Worm (Caenorhabditis elegans): ENCODE measurements around the gene cpsf-2.

The cpsf-2 gene

DNA sequence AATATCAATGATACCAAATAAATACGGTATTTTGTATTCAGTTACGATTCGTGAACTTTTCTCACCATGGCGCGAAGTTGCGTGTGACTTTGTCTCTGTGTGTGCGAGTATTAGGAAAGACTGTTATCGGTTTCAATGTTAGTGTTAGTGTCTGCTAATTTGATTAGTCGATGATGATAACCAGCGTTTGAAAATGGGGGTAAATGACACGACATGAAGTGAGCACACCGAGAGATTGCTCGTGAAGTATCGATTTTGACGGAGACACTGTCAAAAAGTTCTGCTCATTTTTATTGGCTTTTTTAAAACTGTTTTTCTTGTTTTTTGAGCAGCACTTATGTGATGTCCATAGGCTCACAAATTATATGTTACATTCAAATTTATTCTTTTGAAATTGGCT is 19.4 kb downstream of the cpsf-2 start:
- TF ChIP-seq ztf-11 (tag; optimal IDR thresholded peaks at IDR 0.05) (no peak), snu-23 (GFP tag; optimal IDR thresholded peaks at IDR 0.05) (peak; percentile 9), nhr-76 (tag; optimal IDR thresholded peaks at IDR 0.05) (no peak), unc-98 (GFP tag; IDR thresholded peaks at IDR 0.05) (no peak), pax-3 (tag; optimal IDR thresholded peaks at IDR 0.05) (peak; percentile 2), nhr-71 (tag; optimal IDR thresholded peaks at IDR 0.05) (peak; percentile 1), fkh-8 (tag; optimal IDR thresholded peaks at IDR 0.05) (no peak), nhr-47 (tag; optimal IDR thresholded peaks at IDR 0.05) (peak; percentile 4), mef-2 (tag; optimal IDR thresholded peaks at IDR 0.05) (no peak), lin-35 (GFP tag; optimal IDR thresholded peaks at IDR 0.05) (peak in 1 of 2 experiments; percentile 31), nhr-85 (tag) (peak; percentile 45), pqm-1 (tag; optimal IDR thresholded peaks at IDR 0.05) (no peak), aly-2 (tag; optimal IDR thresholded peaks at IDR 0.05) (peak; percentile 59), nhr-77 (tag; optimal IDR thresholded peaks at IDR 0.05) (no peak), ama-1 (optimal IDR thresholded peaks at IDR 0.05) (peak; percentile 81), lin-39 (tag; optimal IDR thresholded peaks at IDR 0.05) (no peak), unc-130 (tag; optimal IDR thresholded peaks at IDR 0.05) (no peak), snpc-4 (tag; optimal IDR thresholded peaks at IDR 0.05) (no peak), efl-1 (optimal IDR thresholded peaks at IDR 0.05) (no peak), efl-1 (GFP tag; optimal IDR thresholded peaks at IDR 0.05 in 1 of 2) (peak in 1 of 2 experiments; percentile 91), nhr-90 (tag; optimal IDR thresholded peaks at IDR 0.05; ENCODE audit: poor library complexity) (peak; percentile 13), sup-37 (GFP tag; optimal IDR thresholded peaks at IDR 0.05) (no peak), elt-2 (tag; optimal IDR thresholded peaks at IDR 0.05) (peak; percentile 66), rnt-1 (tag; optimal IDR thresholded peaks at IDR 0.05) (no peak)

DNA sequence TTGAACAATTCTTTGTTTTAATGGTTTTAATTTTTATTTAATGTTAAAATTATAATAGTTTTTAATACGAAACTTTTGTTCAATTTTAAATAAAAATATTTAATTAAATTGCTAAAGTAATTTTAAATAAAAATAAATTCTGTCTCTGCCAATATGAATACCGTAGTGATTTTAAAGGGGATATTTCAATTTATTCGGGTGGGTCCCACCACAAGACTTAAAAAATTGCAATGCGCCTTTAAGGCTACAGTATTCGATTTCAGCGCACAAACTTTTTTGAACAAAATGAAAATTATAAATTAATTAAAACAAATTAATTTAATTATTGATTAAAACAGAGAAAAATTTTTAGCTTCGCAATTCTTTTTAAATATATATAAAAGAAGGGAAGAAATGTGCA is 20.1 kb downstream of the cpsf-2 start:
- no peak for TF ChIP-seq ztf-4 (tag; optimal IDR thresholded peaks at IDR 0.05)
- no peak for TF ChIP-seq skn-1 (tag; optimal IDR thresholded peaks at IDR 0.05)
- no peak for TF ChIP-seq nhr-77 (tag; optimal IDR thresholded peaks at IDR 0.05)

DNA sequence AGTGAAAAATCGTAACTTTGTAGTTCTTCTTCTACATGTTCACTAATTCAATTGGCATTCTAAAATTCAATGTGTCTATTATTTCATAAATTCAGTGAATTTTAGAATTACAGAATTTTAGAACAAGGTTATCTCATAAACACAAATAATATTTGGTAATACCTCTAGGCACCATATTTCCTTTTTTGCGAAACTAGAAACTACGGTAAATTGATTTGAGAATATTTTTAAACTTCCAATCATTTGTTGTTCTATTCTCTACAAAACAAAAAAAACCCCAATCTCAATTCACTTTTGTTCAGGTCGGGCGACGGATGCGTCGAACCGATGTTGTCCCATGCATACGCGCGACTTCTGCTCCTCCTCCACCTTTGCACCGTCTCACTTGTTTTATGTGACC is 21.0 kb downstream of the cpsf-2 start, which contains the start of gene F09G2.1:
Gene F09G2.1 (plus strand): TSS at position 301 of the 400 bp plus-strand sequence.
- no peak for TF ChIP-seq zag-1 (tag; optimal IDR thresholded peaks at IDR 0.05)
- TF ChIP-seq mdl-1 (tag; optimal IDR thresholded peaks at IDR 0.05) = no peak
- TF ChIP-seq lin-15B (tag; optimal IDR thresholded peaks at IDR 0.05) = no peak
- no peak for TF ChIP-seq fkh-10 (GFP tag; optimal IDR thresholded peaks at IDR 0.05)
- TF ChIP-seq jun-1 (tag; optimal IDR thresholded peaks at IDR 0.05) = no peak

DNA sequence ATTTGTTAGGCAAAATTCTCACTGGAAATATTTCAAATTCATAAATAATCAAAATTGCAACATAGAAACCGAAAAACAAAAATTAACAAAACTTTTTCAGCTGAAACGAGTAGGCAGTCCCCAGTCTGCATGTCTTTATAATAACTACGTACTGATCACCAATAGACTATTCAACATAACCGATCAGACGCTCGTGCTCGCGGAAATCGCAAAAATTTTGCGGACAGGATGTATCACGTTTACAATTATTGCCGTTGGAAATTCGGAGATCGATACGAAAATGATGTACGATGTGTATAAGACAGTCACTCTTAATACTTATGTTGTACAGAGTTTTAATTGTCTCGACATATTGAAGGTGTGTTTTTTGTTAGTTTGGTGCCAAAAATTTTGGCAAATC is 22.4 kb downstream of the cpsf-2 start:
- TF ChIP-seq rnt-1 (tag; optimal IDR thresholded peaks at IDR 0.05) (no peak), efl-1 (optimal IDR thresholded peaks at IDR 0.05) (no peak), efl-1 (GFP tag; optimal IDR thresholded peaks at IDR 0.05 in 1 of 2) (peak in 1 of 2 experiments; percentile 21)

DNA sequence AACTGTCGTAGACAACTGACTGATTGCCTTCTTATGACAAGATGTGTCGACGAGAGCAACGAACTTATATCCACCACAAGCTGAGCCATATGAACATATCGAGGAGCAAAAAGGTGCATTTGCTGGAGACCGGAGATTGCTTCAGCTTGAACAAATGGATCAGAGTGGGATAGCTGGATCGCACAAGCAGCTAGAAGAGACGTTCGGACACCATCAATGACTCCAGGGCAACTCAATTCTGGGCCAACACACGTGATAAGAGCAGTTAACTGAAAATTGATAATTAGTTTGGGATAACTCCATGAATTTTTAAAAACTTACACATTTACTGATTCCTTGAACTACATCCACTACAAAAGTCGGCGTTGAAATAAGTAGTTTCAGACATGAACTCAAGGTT is 30.0 kb downstream of the cpsf-2 start:
- no peak for TF ChIP-seq nhr-77 (tag; optimal IDR thresholded peaks at IDR 0.05)
- TF ChIP-seq efl-1 (optimal IDR thresholded peaks at IDR 0.05) = no peak
- peak in 1 of 2 experiments; percentile 82 for TF ChIP-seq efl-1 (GFP tag; optimal IDR thresholded peaks at IDR 0.05 in 1 of 2)

DNA sequence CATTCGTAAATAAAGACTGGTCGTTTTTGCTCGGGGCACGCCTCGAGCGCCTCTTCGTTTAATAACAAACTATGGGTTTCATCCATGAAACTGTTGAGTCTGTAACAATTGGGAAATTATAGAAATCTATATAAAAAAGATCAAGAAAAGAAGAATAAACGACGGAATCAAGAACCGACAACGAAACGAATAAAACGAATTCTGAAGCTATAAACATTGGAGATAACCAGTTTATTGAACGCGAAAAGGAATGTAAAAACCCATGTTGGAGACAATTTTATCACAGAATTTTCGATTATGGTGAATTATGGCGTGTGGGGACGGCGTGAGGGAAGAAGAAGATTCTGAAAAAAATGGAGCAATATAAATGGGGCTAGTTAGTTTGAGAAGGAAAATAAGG is 35.8 kb downstream of the cpsf-2 start, which contains the start of gene soap-1:
Gene soap-1 (minus strand): TSS at position 101 of the 400 bp plus-strand sequence.
- TF ChIP-seq tlp-1 (tag; optimal IDR thresholded peaks at IDR 0.05) (no peak), fos-1 (tag; optimal IDR thresholded peaks at IDR 0.05) (no peak), mep-1 (tag; optimal IDR thresholded peaks at IDR 0.05) (no peak), egl-27 (tag; optimal IDR thresholded peaks at IDR 0.05) (no peak), dpl-1 (GFP tag; optimal IDR thresholded peaks at IDR 0.05) (no peak), unc-86 (tag; optimal IDR thresholded peaks at IDR 0.05) (no peak), zag-1 (tag; optimal IDR thresholded peaks at IDR 0.05) (no peak), nhr-84 (tag; optimal IDR thresholded peaks at IDR 0.05) (no peak), xbp-1 (tag; optimal IDR thresholded peaks at IDR 0.05) (no peak), lin-13 (GFP tag; optimal IDR thresholded peaks at IDR 0.05) (no peak), lsy-2 (tag; optimal IDR thresholded peaks at IDR 0.05) (no peak), sox-4 (tag; optimal IDR thresholded peaks at IDR 0.05) (no peak), ceh-8 (GFP tag; optimal IDR thresholded peaks at IDR 0.05) (no peak), rnt-1 (tag; optimal IDR thresholded peaks at IDR 0.05) (no peak), unc-130 (tag; optimal IDR thresholded peaks at IDR 0.05) (no peak), nhr-71 (tag; optimal IDR thresholded peaks at IDR 0.05) (no peak), pag-3 (tag; optimal IDR thresholded peaks at IDR 0.05; ENCODE audit: borderline replicate concordance, insufficient read depth) (no peak), lin-39 (tag; optimal IDR thresholded peaks at IDR 0.05) (no peak), aha-1 (tag; optimal IDR thresholded peaks at IDR 0.05) (no peak)
